Fruit fly (Drosophila melanogaster) whole organism, embryonic: ENCODE measurements around the gene cpb.

Source experiments
- Asciz ChIP-seq: fragments of 200-800 bp; sonication (Bioruptor generic); optimal IDR thresholded peaks from 2 replicates; lab custom pipeline; 2017; ENCODE audit warnings: missing biosample characterization, mild to moderate bottlenecking, missing genetic modification characterization, missing genetic modification reagents
- BtbVII ChIP-seq: fragments of 200-800 bp; sonication (Bioruptor generic); optimal IDR thresholded peaks from 3 replicates; lab custom pipeline; 2017; ENCODE audit warnings: missing biosample characterization, mild to moderate bottlenecking, missing genetic modification characterization
- CG11093 ChIP-seq: fragments of 200-800 bp; sonication (Bioruptor generic); IDR thresholded peaks from 3 replicates; pipeline ENCODE4 v1.3.6; 2022; ENCODE audit warnings: missing biosample characterization, missing genetic modification characterization
- CG18011 ChIP-seq: fragments of 200-800 bp; sonication (Bioruptor generic); optimal IDR thresholded peaks from 2 replicates; lab custom pipeline; 2017; ENCODE audit warnings: missing biosample characterization, missing genetic modification characterization, mild to moderate bottlenecking, moderate library complexity, missing genotype
- CG18619 ChIP-seq: fragments of 200-800 bp; sonication (Bioruptor generic); optimal IDR thresholded peaks from 3 replicates; lab custom pipeline; 2017; ENCODE audit warnings: missing biosample characterization, mild to moderate bottlenecking, missing genetic modification characterization
- CG18764 ChIP-seq: fragments of 200-800 bp; sonication (Bioruptor generic); optimal IDR thresholded peaks from 3 replicates; lab custom pipeline; 2016; ENCODE audit warnings: missing biosample characterization, missing genetic modification characterization
- CG2129 ChIP-seq: fragments of 200-800 bp; sonication (Bioruptor generic); IDR thresholded peaks from 2 replicates; pipeline ENCODE4 v1.3.6; 2022; ENCODE audit warnings: missing biosample characterization, missing genetic modification characterization; ENCODE audit not compliant: partially characterized antibody
- CG2875 ChIP-seq: fragments of 200-800 bp; sonication (Bioruptor generic); optimal IDR thresholded peaks from 2 replicates; lab custom pipeline; 2017; ENCODE audit warnings: missing biosample characterization, mild to moderate bottlenecking, missing genetic modification characterization, missing genetic modification reagents
- CG30020 ChIP-seq: fragments of 200-800 bp; optimal IDR thresholded peaks from 2 replicates; lab custom pipeline; 2019; ENCODE audit warnings: missing biosample characterization, mild to moderate bottlenecking, missing genetic modification characterization, moderate library complexity
- CG30403 ChIP-seq: fragments of 200-800 bp; sonication (Bioruptor generic); optimal IDR thresholded peaks from 3 replicates; lab custom pipeline; 2016; ENCODE audit warnings: missing biosample characterization, missing genetic modification characterization
- CG3163 ChIP-seq: fragments of 200-800 bp; sonication (Bioruptor generic); optimal IDR thresholded peaks from 3 replicates; lab custom pipeline; 2016; ENCODE audit warnings: missing biosample characterization, missing genetic modification characterization
- CG3281 ChIP-seq: fragments of 200-800 bp; sonication (Bioruptor generic); optimal IDR thresholded peaks from 3 replicates; lab custom pipeline; 2017; ENCODE audit warnings: missing biosample characterization, mild to moderate bottlenecking, missing genetic modification characterization
- CG33557 ChIP-seq: fragments of 200-800 bp; sonication (Bioruptor generic); optimal IDR thresholded peaks from 2 replicates; lab custom pipeline; 2019; ENCODE audit warnings: missing biosample characterization, mild to moderate bottlenecking, missing genetic modification characterization, moderate library complexity
- CG34376 ChIP-seq: fragments of 200-800 bp; sonication (Bioruptor generic); optimal IDR thresholded peaks from 2 replicates; lab custom pipeline; 2018; ENCODE audit warnings: missing biosample characterization, mild to moderate bottlenecking, missing genetic modification characterization
- CG4854 ChIP-seq: fragments of 200-800 bp; sonication (Bioruptor generic); optimal IDR thresholded peaks from 2 replicates; lab custom pipeline; 2016; ENCODE audit warnings: missing biosample characterization, missing genetic modification characterization, inconsistent platforms
- CG6175 ChIP-seq: fragments of 200-800 bp; sonication (Bioruptor generic); IDR thresholded peaks from 3 replicates; pipeline ENCODE4 v1.3.6; 2022; ENCODE audit warnings: missing biosample characterization, missing genetic modification characterization
- D ChIP-seq, 2 experiments: fragments of 200-800 bp in 1 of 2; fragments of >200 bp in 1 of 2; sonication (Bioruptor generic) in 1 of 2; optimal IDR thresholded peaks; 2 replicates in 1 of 2; 3 replicates in 1 of 2; lab custom pipeline; 2017; ENCODE audit warnings: mild to moderate bottlenecking in 1 of 2, missing biosample characterization in 1 of 2, missing genetic modification characterization in 1 of 2, missing genetic modification reagents in 1 of 2
- Ets65A ChIP-seq: fragments of 200-800 bp; sonication (Bioruptor generic); peaks from one replicate; lab custom pipeline; 2016; ENCODE audit warnings: missing biosample characterization, missing genetic modification characterization
- HLH3B ChIP-seq: fragments of 200-800 bp; sonication (Bioruptor generic); IDR thresholded peaks from 2 replicates; pipeline ENCODE4 v1.3.6; 2022; ENCODE audit warnings: missing biosample characterization, missing genetic modification characterization
- HmgZ ChIP-seq: fragments of 200-800 bp; sonication (Bioruptor generic); optimal IDR thresholded peaks from 2 replicates; lab custom pipeline; 2018; ENCODE audit warnings: missing biosample characterization, mild to moderate bottlenecking, missing genetic modification characterization
- Hmr ChIP-seq: fragments of 200-800 bp; sonication (Bioruptor generic); optimal IDR thresholded peaks from 3 replicates; lab custom pipeline; 2017; ENCODE audit warnings: mild to moderate bottlenecking, missing biosample characterization, missing genetic modification reagents, missing genetic modification characterization
- Hmx ChIP-seq: fragments of 200-800 bp; sonication (Bioruptor generic); optimal IDR thresholded peaks from 2 replicates; lab custom pipeline; 2016; ENCODE audit warnings: missing biosample characterization, missing genetic modification characterization
- Lpt ChIP-seq: fragments of >200 bp; optimal IDR thresholded peaks from 2 replicates; lab custom pipeline; 2018; ENCODE audit warnings: missing biosample characterization, missing genetic modification characterization
- Med ChIP-seq: fragments of 200-800 bp; sonication (Bioruptor generic); peaks from one replicate; lab custom pipeline; 2016; ENCODE audit warnings: missing biosample characterization, missing genetic modification characterization, mild to moderate bottlenecking, inconsistent platforms, moderate library complexity
- Optix ChIP-seq: fragments of 200-800 bp; sonication (Bioruptor generic); IDR thresholded peaks from 3 replicates; pipeline ENCODE4 v1.3.6; 2022; ENCODE audit warnings: missing biosample characterization, missing genetic modification characterization
- Rx ChIP-seq: fragments of 200-800 bp; sonication (Bioruptor generic); IDR thresholded peaks from 2 replicates; pipeline ENCODE4 v1.3.6; 2022; ENCODE audit warnings: missing biosample characterization, missing genetic modification characterization
- Sin3A ChIP-seq: fragments of >200 bp; optimal IDR thresholded peaks from 2 replicates; lab custom pipeline; 2018
- Stat92E ChIP-seq, 3 experiments: fragments of >200 bp in 2 of 3; fragments of 200-800 bp in 1 of 3; sonication (Bioruptor generic) in 1 of 3; optimal IDR thresholded peaks; 2 replicates each; lab custom pipeline; 2017 to 2019; ENCODE audit warnings: missing biosample characterization in 3 of 3, missing genetic modification characterization in 3 of 3, mild to moderate bottlenecking in 1 of 3, moderate library complexity in 1 of 3
- btn ChIP-seq: fragments of 200-800 bp; sonication (Bioruptor generic); optimal IDR thresholded peaks from 2 replicates; lab custom pipeline; 2016; ENCODE audit warnings: missing biosample characterization, missing genetic modification characterization
- corto ChIP-seq: fragments of 200-800 bp; sonication (Bioruptor generic); optimal IDR thresholded peaks from 2 replicates; lab custom pipeline; 2016; ENCODE audit warnings: missing biosample characterization, mild to moderate bottlenecking, missing genetic modification characterization, moderate library complexity
- crp ChIP-seq, 2 experiments: fragments of 200-800 bp; sonication (Bioruptor generic); optimal IDR thresholded peaks; 2 replicates in 1 of 2; 3 replicates in 1 of 2; lab custom pipeline; 2017; ENCODE audit warnings: missing biosample characterization in 2 of 2, missing genetic modification characterization in 2 of 2, mild to moderate bottlenecking in 1 of 2, moderate library complexity in 1 of 2
- dm ChIP-seq: fragments of 200-800 bp; sonication (Bioruptor generic); optimal IDR thresholded peaks from 3 replicates; lab custom pipeline; 2016; ENCODE audit warnings: missing biosample characterization, missing genetic modification characterization
- ems ChIP-seq: fragments of 200-800 bp; sonication (Bioruptor generic); optimal IDR thresholded peaks from 3 replicates; lab custom pipeline; 2016; ENCODE audit warnings: missing biosample characterization, missing genetic modification characterization
- eve ChIP-seq, 2 experiments: fragments of >200 bp; optimal IDR thresholded peaks; 2 replicates each; lab custom pipeline; 2017; ENCODE audit warnings: missing biosample characterization in 2 of 2, missing genetic modification characterization in 2 of 2
- fd3F ChIP-seq: fragments of 200-800 bp; sonication (Bioruptor generic); optimal IDR thresholded peaks from 2 replicates; lab custom pipeline; 2018; ENCODE audit warnings: missing biosample characterization, mild to moderate bottlenecking, missing genetic modification characterization, moderate library complexity
- gro ChIP-seq: fragments of 200-800 bp; sonication (Bioruptor generic); optimal IDR thresholded peaks from 2 replicates; lab custom pipeline; 2016; ENCODE audit warnings: missing biosample characterization, missing genetic modification characterization
- gsb-n ChIP-seq: fragments of 200-800 bp; sonication (Bioruptor generic); optimal IDR thresholded peaks from 3 replicates; lab custom pipeline; 2018; ENCODE audit warnings: missing biosample characterization, mild to moderate bottlenecking, missing genetic modification characterization
- kay ChIP-seq: fragments of 200-800 bp; sonication (Bioruptor generic); optimal IDR thresholded peaks from 2 replicates; lab custom pipeline; 2016; ENCODE audit warnings: missing biosample characterization, missing genetic modification characterization
- ken ChIP-seq: fragments of 200-800 bp; sonication (Bioruptor generic); IDR thresholded peaks from 3 replicates; pipeline ENCODE4 v1.3.6; 2022; ENCODE audit warnings: missing biosample characterization, missing genetic modification characterization
- pb ChIP-seq: fragments of 200-800 bp; sonication (Bioruptor generic); optimal IDR thresholded peaks from 3 replicates; lab custom pipeline; 2016; ENCODE audit warnings: missing biosample characterization, missing genetic modification characterization
- phol ChIP-seq: fragments of 200-800 bp; sonication (Bioruptor generic); optimal IDR thresholded peaks from 3 replicates; lab custom pipeline; 2018; ENCODE audit warnings: missing biosample characterization, mild to moderate bottlenecking, missing genetic modification characterization, moderate library complexity
- run ChIP-seq: fragments of 200-800 bp; sonication (Bioruptor generic); optimal IDR thresholded peaks from 3 replicates; lab custom pipeline; 2018; ENCODE audit warnings: missing biosample characterization, mild to moderate bottlenecking, missing genetic modification characterization
- sd ChIP-seq: fragments of 200-800 bp; sonication (Bioruptor generic); optimal IDR thresholded peaks from 3 replicates; lab custom pipeline; 2018; ENCODE audit warnings: missing biosample characterization, mild to moderate bottlenecking, missing genetic modification characterization, moderate library complexity
- sob ChIP-seq: fragments of 200-800 bp; sonication (Bioruptor generic); IDR thresholded peaks from 2 replicates; pipeline ENCODE4 v1.3.6; 2022; ENCODE audit warnings: missing biosample characterization, missing genetic modification characterization
- stc ChIP-seq: fragments of 200-800 bp; sonication (Bioruptor generic); IDR thresholded peaks from 2 replicates; pipeline ENCODE4 v1.3.6; 2022; ENCODE audit warnings: missing biosample characterization, missing genetic modification characterization
- stwl ChIP-seq: fragments of 200-800 bp; sonication (Bioruptor generic); optimal IDR thresholded peaks from 3 replicates; lab custom pipeline; 2018; ENCODE audit warnings: missing biosample characterization, mild to moderate bottlenecking, missing genetic modification characterization, moderate library complexity
- tap ChIP-seq: fragments of 200-800 bp; optimal IDR thresholded peaks from 3 replicates; lab custom pipeline; 2019; ENCODE audit warnings: missing biosample characterization, mild to moderate bottlenecking, missing genetic modification characterization, moderate library complexity
- tgo ChIP-seq: fragments of 200-800 bp; sonication (Bioruptor generic); IDR thresholded peaks from 3 replicates; pipeline ENCODE4 v1.3.6; 2022; ENCODE audit warnings: missing biosample characterization, missing genetic modification characterization
- tin ChIP-seq: fragments of 200-800 bp; sonication (Bioruptor generic); optimal IDR thresholded peaks from 3 replicates; lab custom pipeline; 2016; ENCODE audit warnings: missing biosample characterization, missing genetic modification characterization
- tll ChIP-seq, 2 experiments: fragments of 200-800 bp in 1 of 2; fragments of >200 bp in 1 of 2; sonication (Bioruptor generic) in 1 of 2; optimal IDR thresholded peaks; 2 replicates each; lab custom pipeline; 2017 to 2019; ENCODE audit warnings: missing biosample characterization in 2 of 2, missing genetic modification characterization in 2 of 2, mild to moderate bottlenecking in 1 of 2, moderate library complexity in 1 of 2
- z ChIP-seq: fragments of 200-800 bp; sonication (Bioruptor generic); IDR thresholded peaks from 3 replicates; pipeline ENCODE4 v1.3.6; 2022; ENCODE audit warnings: missing biosample characterization, missing genetic modification characterization

The cpb gene

DNA sequence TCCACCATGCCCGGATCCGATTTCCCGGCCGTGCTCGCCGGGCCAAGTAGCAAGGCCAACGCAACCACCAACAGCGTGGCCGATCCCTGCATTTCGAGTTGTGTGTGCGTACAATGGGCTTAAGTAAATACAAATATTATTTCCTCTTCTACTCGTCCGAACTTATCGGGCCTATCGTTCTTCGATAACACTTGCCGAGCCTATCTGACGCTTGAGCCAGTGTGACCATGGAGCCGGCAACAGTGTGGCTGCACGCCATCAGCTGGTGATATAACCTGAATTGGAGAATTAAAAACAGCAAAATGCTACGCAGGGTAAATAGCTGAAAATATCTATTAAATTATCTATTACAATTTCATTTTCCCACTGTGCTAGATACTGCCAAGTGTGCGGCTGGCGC, 5.5 kb downstream of the cpb start, which contains the start of the genes CG17660 and mRpL48 (continued):
- TF ChIP-seq D (optimal IDR thresholded peaks at IDR 0.05; lab: Kevin White, UChicago) (no peak), D (GFP tag; optimal IDR thresholded peaks at IDR 0.05; lab: Kevin White, UChicago) (no peak), Rx (GFP tag; lab: Robert Waterston, UW) (no peak), tin (GFP tag; lab: Kevin White, UChicago) (no peak), pb (GFP tag; lab: Kevin White, UChicago) (no peak), gsb-n (tag; lab: Kevin White, UChicago) (no peak), Hmr (GFP tag; lab: Kevin White, UChicago) (peak; percentile 43), tll (GFP tag; optimal IDR thresholded peaks at IDR 0.05; lab: Kevin White, UChicago) (no peak), ken (no peak), stwl (tag; lab: Kevin White, UChicago) (peak; percentile 92), run (no peak), CG3163 (GFP tag; lab: Kevin White, UChicago) (no peak), CG2129 (no peak), btn (GFP tag; lab: Kevin White, UChicago) (no peak), corto (no peak), ems (GFP tag; lab: Kevin White, UChicago) (peak; percentile 18), tap (no peak), CG34376 (GFP tag; lab: Kevin White, UChicago) (peak; percentile 33), Optix (GFP tag; lab: Robert Waterston, UW) (no peak), tgo (GFP tag; lab: Robert Waterston, UW) (no peak), Lpt (GFP tag; lab: Kevin White, UChicago) (no peak), HLH3B (GFP tag; lab: Robert Waterston, UW) (no peak; the same call in 1 of the 2 replicates), Med (peak; percentile 86), CG30020 (tag; lab: Kevin White, UChicago) (no peak), dm (peak; percentile 41), sob (GFP tag; lab: Robert Waterston, UW) (peak; percentile 27; the same call in 1 of the 2 replicates), fd3F (GFP tag; lab: Kevin White, UChicago) (no peak), CG3281 (GFP tag; lab: Kevin White, UChicago) (peak; percentile 37), Hmx (GFP tag; lab: Kevin White, UChicago) (no peak), CG30403 (GFP tag; lab: Kevin White, UChicago) (no peak), CG18764 (GFP tag; lab: Kevin White, UChicago) (no peak), Stat92E (GFP tag; optimal IDR thresholded peaks at IDR 0.05; lab: Kevin White, UChicago) (no peak), gro (peak; percentile 62), Asciz (GFP tag; lab: Kevin White, UChicago) (no peak), CG11093 (no peak), CG18011 (GFP tag; lab: Kevin White, UChicago) (no peak), Sin3A (lab: Kevin White, UChicago) (peak; percentile 65), CG18619 (GFP tag; lab: Kevin White, UChicago) (no peak), Ets65A (peak; percentile 45), CG33557 (GFP tag; lab: Kevin White, UChicago) (peak; percentile 7), CG4854 (GFP tag; lab: Kevin White, UChicago) (no peak), sd (tag; lab: Kevin White, UChicago) (no peak), BtbVII (GFP tag; lab: Kevin White, UChicago) (no peak), z (GFP tag; lab: Robert Waterston, UW) (no peak), crp (GFP tag; optimal IDR thresholded peaks at IDR 0.05; lab: Kevin White, UChicago) (peak; percentile 68 to 92), CG2875 (GFP tag; lab: Kevin White, UChicago) (no peak), phol (tag; lab: Kevin White, UChicago) (peak; percentile 25), kay (GFP tag; lab: Kevin White, UChicago) (no peak), eve (GFP tag; optimal IDR thresholded peaks at IDR 0.05; lab: Kevin White, UChicago) (no peak), HmgZ (peak; percentile 86), CG6175 (GFP tag; lab: Robert Waterston, UW) (no peak), stc (GFP tag; lab: Robert Waterston, UW) (peak; percentile 19; the same call in 1 of the 2 replicates)
